Fruit fly (Drosophila melanogaster): Measurements from ENCODE around the gene tal-3A.

Gene tal-3A

DNA sequence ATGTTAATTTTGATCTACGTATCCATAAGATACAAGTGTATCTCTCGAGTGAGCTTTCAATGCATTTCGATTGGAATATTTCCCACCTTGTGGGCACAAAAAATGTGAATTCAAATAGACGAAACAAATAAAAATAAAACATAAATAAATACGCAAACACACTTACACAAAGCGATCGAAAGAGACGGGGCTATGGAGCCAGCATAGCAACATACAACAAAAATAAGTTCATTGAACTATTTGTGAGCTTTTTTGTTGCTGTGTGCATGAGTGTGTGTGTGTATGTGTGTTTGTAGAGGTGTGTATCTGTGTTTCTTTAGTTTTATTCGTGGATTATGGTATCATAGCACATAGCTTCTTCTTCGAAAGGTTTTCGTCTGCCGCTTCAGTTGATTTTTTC, 7.6 kb downstream of the tal-3A start (continued):
- TF ChIP-seq gem (tag; optimal IDR thresholded peaks at IDR 0.05), result peak; percentile 34
- TF ChIP-seq tio (GFP tag; optimal IDR thresholded peaks at IDR 0.05), result no peak
- TF ChIP-seq CG17359 (tag; optimal IDR thresholded peaks at IDR 0.05), result peak; percentile 11
- TF ChIP-seq Blimp-1 (GFP tag; optimal IDR thresholded peaks at IDR 0.05), result peak; percentile 56
- TF ChIP-seq sens (GFP tag), result peak; percentile 40
- no peak for TF ChIP-seq CTCF (GFP tag; optimal IDR thresholded peaks at IDR 0.05)
- TF ChIP-seq H15 (GFP tag; IDR thresholded peaks at IDR 0.05), result no peak
- no peak for TF ChIP-seq BEAF-32 (GFP tag; optimal IDR thresholded peaks at IDR 0.05)
- peak; percentile 33 for TF ChIP-seq CG2678 (tag; optimal IDR thresholded peaks at IDR 0.05)
- TF ChIP-seq zfh2 (GFP tag; optimal IDR thresholded peaks at IDR 0.05), result no peak
- no peak for TF ChIP-seq CG8089 (GFP tag; optimal IDR thresholded peaks at IDR 0.05)
- peak in 1 of 3 experiments; percentile 54 for TF ChIP-seq Stat92E (GFP tag; optimal IDR thresholded peaks at IDR 0.05)
- TF ChIP-seq CG18011 (GFP tag; optimal IDR thresholded peaks at IDR 0.05), result peak; percentile 47
- TF ChIP-seq CG2202 (tag; optimal IDR thresholded peaks at IDR 0.05), result no peak
- no peak for TF ChIP-seq CG6175 (GFP tag; IDR thresholded peaks at IDR 0.05)
- TF ChIP-seq fd64A (GFP tag; optimal IDR thresholded peaks at IDR 0.05), result peak; percentile 30
- peak; percentile 17 for TF ChIP-seq CG2875 (GFP tag; optimal IDR thresholded peaks at IDR 0.05)
- TF ChIP-seq CG16815 (GFP tag; optimal IDR thresholded peaks at IDR 0.05), result no peak
- peak; percentile 80 for TF ChIP-seq sd (tag; optimal IDR thresholded peaks at IDR 0.05)
- TF ChIP-seq kni (GFP tag; optimal IDR thresholded peaks at IDR 0.05), result peak; percentile 74
- TF ChIP-seq CG17385 (GFP tag; optimal IDR thresholded peaks at IDR 0.05), result peak; percentile 32

dm6 chr3R:13822602-13823220, 9.8 kb downstream of the tal-3A start:
- no peak for TF ChIP-seq CG12155 (GFP tag; optimal IDR thresholded peaks at IDR 0.05)
- TF ChIP-seq Kr (GFP tag; optimal IDR thresholded peaks at IDR 0.05), result no peak
- no peak for TF ChIP-seq Pdp1 (GFP tag; optimal IDR thresholded peaks at IDR 0.05)
- peak; percentile 41 for TF ChIP-seq sens (GFP tag)
- no peak for TF ChIP-seq CG11723 (GFP tag; optimal IDR thresholded peaks at IDR 0.05)
- TF ChIP-seq eve (GFP tag; optimal IDR thresholded peaks at IDR 0.05), result peak in 1 of 2 experiments; percentile 7
- TF ChIP-seq CG7745 (tag; optimal IDR thresholded peaks at IDR 0.05), result no peak
- no peak for TF ChIP-seq slp2 (GFP tag; optimal IDR thresholded peaks at IDR 0.05)
- no peak for TF ChIP-seq salm (tag; optimal IDR thresholded peaks at IDR 0.05)
- TF ChIP-seq eyg (GFP tag; optimal IDR thresholded peaks at IDR 0.05), result no peak
- TF ChIP-seq dm (GFP tag; optimal IDR thresholded peaks at IDR 0.05), result no peak
- TF ChIP-seq Stat92E (GFP tag; optimal IDR thresholded peaks at IDR 0.05), result no peak
- TF ChIP-seq CG4854 (GFP tag; optimal IDR thresholded peaks at IDR 0.05), result no peak
- TF ChIP-seq da (GFP tag; optimal IDR thresholded peaks at IDR 0.05), result no peak
- TF ChIP-seq CG8388 (GFP tag; optimal IDR thresholded peaks at IDR 0.05), result no peak
- TF ChIP-seq mirr (GFP tag; optimal IDR thresholded peaks at IDR 0.05), result no peak
- TF ChIP-seq CG13624 (GFP tag; optimal IDR thresholded peaks at IDR 0.05), result no peak
- peak; percentile 27; the same call in 1 of the 2 replicates for TF ChIP-seq Xrp1 (GFP tag; IDR thresholded peaks at IDR 0.05)
- TF ChIP-seq Eip74EF (GFP tag; optimal IDR thresholded peaks at IDR 0.05), result peak in 1 of 2 experiments; percentile 7
- TF ChIP-seq yki (optimal IDR thresholded peaks at IDR 0.05), result no peak
- no peak for TF ChIP-seq CG30431 (GFP tag; optimal IDR thresholded peaks at IDR 0.05)
- no peak for TF ChIP-seq CHES-1-like (GFP tag; optimal IDR thresholded peaks at IDR 0.05)
- TF ChIP-seq CG14710 (tag; optimal IDR thresholded peaks at IDR 0.05), result no peak
- no peak for TF ChIP-seq GATAe (GFP tag; conservative IDR thresholded peaks at IDR 0.05)
- no peak for TF ChIP-seq crol (GFP tag; IDR thresholded peaks at IDR 0.05)
- TF ChIP-seq bsh (GFP tag; optimal IDR thresholded peaks at IDR 0.05), result peak in 1 of 2 experiments; percentile 9
- TF ChIP-seq Hr51 (GFP tag; optimal IDR thresholded peaks at IDR 0.05), result peak in 1 of 2 experiments; percentile 7
- no peak for TF ChIP-seq Ets97D (GFP tag; optimal IDR thresholded peaks at IDR 0.05)
- TF ChIP-seq nerfin-1 (tag; optimal IDR thresholded peaks at IDR 0.05), result no peak
- TF ChIP-seq CG34422 (GFP tag; IDR thresholded peaks at IDR 0.05), result no peak
- TF ChIP-seq gem (tag; optimal IDR thresholded peaks at IDR 0.05), result peak; percentile 3

All from whole organism, embryonic.